Fruit fly (Drosophila melanogaster) S2 (cell line): ENCODE results near the gene PKD.

ENCODE experiments used
- CG8478 ChIP-seq: fragments of >200 bp; optimal IDR thresholded peaks from 2 replicates; lab custom pipeline; 2018
- CTCF ChIP-seq, 2 experiments: fragments of >200 bp; optimal IDR thresholded peaks; 2 replicates each; lab custom pipeline; 2018

DNA sequence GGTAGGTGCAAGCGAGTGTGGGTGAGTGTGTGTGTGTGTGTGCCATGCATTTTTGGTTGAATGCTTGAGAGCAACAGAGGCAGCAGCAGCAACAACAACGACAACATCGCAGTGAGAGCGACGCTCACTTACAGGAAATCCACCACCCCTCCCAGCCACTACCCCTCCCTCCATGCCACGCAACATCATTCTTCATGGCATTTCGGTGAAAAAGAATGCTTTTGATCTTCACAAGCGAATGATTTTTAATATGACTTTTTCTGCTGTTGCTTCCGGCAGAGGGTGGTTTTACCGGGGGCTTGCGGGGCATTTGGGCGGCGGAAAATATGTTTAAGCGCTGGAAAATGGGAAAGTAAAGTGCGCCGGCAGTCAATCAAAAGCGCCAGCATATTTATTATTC is 52.6 kb downstream of the PKD start:
- TF ChIP-seq CTCF (optimal IDR thresholded peaks at IDR 0.05; lab: Kevin White, UChicago) (no peak), CG8478 (no peak)
